Worm (Caenorhabditis elegans) whole organism, L4 larva: Measurements from ENCODE around the gene F47B8.10.
A peak's percentile ranks its signal among the peaks of the same experiment; 100 is the strongest.

Source experiments
- F49E8.2 ChIP-seq: sonication (generic microtip); optimal IDR thresholded peaks from 2 replicates; lab custom pipeline; 2016; ENCODE audit warnings: missing compliant biosample characterization, mild to moderate bottlenecking, missing genetic modification characterization, borderline replicate concordance
- T26A8.4 ChIP-seq: fragments of 200-800 bp; sonication (Bioruptor generic); IDR thresholded peaks from 2 replicates; pipeline ENCODE4 v1.3.6; 2022; ENCODE audit warnings: missing genetic modification characterization, missing compliant biosample characterization
- ZK546.5 ChIP-seq, 2 experiments: sonication (generic microtip); optimal IDR thresholded peaks; 2 replicates each; lab custom pipeline; 2017; ENCODE audit warnings: missing biosample characterization in 2 of 2, missing genetic modification characterization in 2 of 2
- aly-2 ChIP-seq: sonication (generic microtip); optimal IDR thresholded peaks from 2 replicates; lab custom pipeline; 2018; ENCODE audit warnings: missing biosample characterization, missing genetic modification characterization
- arid-1 ChIP-seq: fragments of 200-800 bp; sonication (Bioruptor generic); conservative IDR thresholded peaks from 2 replicates; pipeline ENCODE4 v1.3.6; 2022; ENCODE audit warnings: missing genetic modification reagents, missing genetic modification characterization, missing compliant biosample characterization
- ceh-44 ChIP-seq: fragments of 200-800 bp; sonication (Bioruptor generic); IDR thresholded peaks from 2 replicates; pipeline ENCODE4 v1.3.6; 2022; ENCODE audit warnings: missing genetic modification reagents, missing genetic modification characterization, missing compliant biosample characterization
- ceh-62 ChIP-seq: sonication (generic microtip); optimal IDR thresholded peaks from 2 replicates; lab custom pipeline; 2017; ENCODE audit warnings: missing biosample characterization, missing genetic modification characterization
- ces-1 ChIP-seq: fragments of 150-350 bp; sonication (generic microtip); optimal IDR thresholded peaks from 4 replicates; lab custom pipeline; 2014; ENCODE audit warnings: missing biosample characterization, missing genetic modification reagents, missing genetic modification characterization
- ctbp-1 ChIP-seq: fragments of 200-800 bp; sonication (Bioruptor generic); IDR thresholded peaks from 2 replicates; pipeline ENCODE4 v1.3.6; 2022; ENCODE audit warnings: missing genetic modification reagents, missing genetic modification characterization, missing compliant biosample characterization
- daf-16 ChIP-seq, 3 experiments: sonication (generic microtip); optimal IDR thresholded peaks; 2 replicates each; lab custom pipeline; 2016 to 2017; ENCODE audit warnings: missing genetic modification characterization in 3 of 3, missing genetic modification reagents in 3 of 3, mild to moderate bottlenecking in 2 of 3, missing compliant biosample characterization in 2 of 3, missing biosample characterization in 1 of 3, moderate library complexity in 1 of 3
- daf-8 ChIP-seq: fragments of 200-800 bp; sonication (Bioruptor generic); IDR thresholded peaks from 2 replicates; pipeline ENCODE4 v1.3.6; 2022; ENCODE audit warnings: missing genetic modification characterization, missing compliant biosample characterization
- dmd-6 ChIP-seq: fragments of 200-800 bp; sonication (Bioruptor generic); IDR thresholded peaks from 2 replicates; pipeline ENCODE4 v1.3.6; 2022; ENCODE audit warnings: missing genetic modification reagents, missing genetic modification characterization, missing compliant biosample characterization
- dmd-9 ChIP-seq: fragments of 200-800 bp; sonication (Bioruptor generic); IDR thresholded peaks from 2 replicates; pipeline ENCODE4 v1.3.6; 2022; ENCODE audit warnings: missing genetic modification reagents, missing genetic modification characterization, missing compliant biosample characterization
- duxl-1 ChIP-seq: sonication (generic microtip); optimal IDR thresholded peaks from 2 replicates; lab custom pipeline; 2016; ENCODE audit warnings: mild to moderate bottlenecking, missing genetic modification characterization, moderate library complexity, missing compliant biosample characterization; ENCODE audit not compliant: poor library complexity
- dve-1 ChIP-seq: sonication (generic microtip); optimal IDR thresholded peaks from 2 replicates; lab custom pipeline; 2017; ENCODE audit warnings: antibody characterized with exemption, mild to moderate bottlenecking, missing genetic modification characterization, missing compliant biosample characterization; ENCODE audit not compliant: insufficient read depth
- egl-43 ChIP-seq: fragments of 200-800 bp; sonication (Bioruptor generic); IDR thresholded peaks from 2 replicates; pipeline ENCODE4 v1.3.6; 2022; ENCODE audit warnings: missing genetic modification reagents, missing genetic modification characterization, missing compliant biosample characterization
- fkh-10 ChIP-seq: fragments of 150-350 bp; optimal IDR thresholded peaks from 2 replicates; lab custom pipeline; 2014; ENCODE audit warnings: missing biosample characterization, missing genetic modification reagents, missing genetic modification characterization
- hlh-11 ChIP-seq: fragments of 200-800 bp; sonication (Bioruptor generic); optimal IDR thresholded peaks from 2 replicates; lab custom pipeline; 2018; ENCODE audit warnings: mild to moderate bottlenecking, missing genetic modification characterization, missing compliant biosample characterization
- hlh-30 ChIP-seq: sonication (generic microtip); optimal IDR thresholded peaks from 2 replicates; lab custom pipeline; 2017; ENCODE audit warnings: antibody characterized with exemption, mild to moderate bottlenecking, missing genetic modification characterization, missing compliant biosample characterization; ENCODE audit not compliant: insufficient read depth
- hmg-1.1 ChIP-seq: fragments of 200-800 bp; sonication (Bioruptor generic); IDR thresholded peaks from 2 replicates; pipeline ENCODE4 v1.3.6; 2022; ENCODE audit warnings: missing genetic modification reagents, missing genetic modification characterization, missing compliant biosample characterization
- lim-7 ChIP-seq: fragments of 200-800 bp; sonication (Bioruptor generic); IDR thresholded peaks from 2 replicates; pipeline ENCODE4 v1.3.6; 2022; ENCODE audit warnings: missing genetic modification characterization, missing compliant biosample characterization
- lsy-2 ChIP-seq, 2 experiments: fragments of 150-350 bp in 1 of 2; sonication (generic microtip) in 1 of 2; optimal IDR thresholded peaks; 2 replicates each; lab custom pipeline; 2014 to 2017; ENCODE audit warnings: missing biosample characterization in 2 of 2, missing genetic modification characterization in 2 of 2
- madf-9 ChIP-seq: fragments of 200-800 bp; sonication (Bioruptor generic); conservative IDR thresholded peaks from 2 replicates; pipeline ENCODE4 v1.3.6; 2022; ENCODE audit warnings: missing genetic modification reagents, missing genetic modification characterization, missing compliant biosample characterization
- mdl-1 ChIP-seq, 2 experiments: fragments of 150-350 bp in 1 of 2; sonication (generic microtip) in 1 of 2; optimal IDR thresholded peaks; 2 replicates each; lab custom pipeline; 2014 to 2017; ENCODE audit warnings: missing biosample characterization in 2 of 2, missing genetic modification characterization in 2 of 2
- mep-1 ChIP-seq: fragments of 150-350 bp; sonication (generic microtip); optimal IDR thresholded peaks from 3 replicates; lab custom pipeline; 2014; ENCODE audit warnings: missing biosample characterization, missing genetic modification characterization
- mes-2 ChIP-seq: sonication (generic microtip); optimal IDR thresholded peaks from 2 replicates; lab custom pipeline; 2016; ENCODE audit warnings: missing genotype, mild to moderate bottlenecking, missing genetic modification characterization, missing compliant biosample characterization; ENCODE audit not compliant: poor library complexity, severe bottlenecking
- mxl-3 ChIP-seq: fragments of 200-800 bp; sonication (Bioruptor generic); optimal IDR thresholded peaks from 2 replicates; lab custom pipeline; 2018; ENCODE audit warnings: mild to moderate bottlenecking, missing genetic modification characterization, missing compliant biosample characterization
- nhr-25 ChIP-seq: sonication (generic microtip); optimal IDR thresholded peaks from 2 replicates; lab custom pipeline; 2017; ENCODE audit warnings: missing genetic modification characterization, mild to moderate bottlenecking, missing compliant biosample characterization, antibody characterized with exemption, moderate library complexity, borderline replicate concordance; ENCODE audit not compliant: insufficient read depth
- nhr-41 ChIP-seq: fragments of 200-800 bp; sonication (Bioruptor generic); IDR thresholded peaks from 2 replicates; pipeline ENCODE4 v1.3.6; 2022; ENCODE audit warnings: missing genetic modification reagents, missing genetic modification characterization, missing compliant biosample characterization
- nhr-42 ChIP-seq: fragments of 200-800 bp; sonication (Bioruptor generic); IDR thresholded peaks from 2 replicates; pipeline ENCODE4 v1.3.6; 2022; ENCODE audit warnings: missing genetic modification characterization, missing compliant biosample characterization
- nhr-6 ChIP-seq: fragments of 150-350 bp; optimal IDR thresholded peaks from 2 replicates; lab custom pipeline; 2014; ENCODE audit warnings: missing biosample characterization, missing genetic modification characterization
- pha-4 ChIP-seq, 2 experiments: fragments of 150-350 bp in 1 of 2; fragments of 200-800 bp in 1 of 2; sonication (Bioruptor generic) in 1 of 2; IDR thresholded peaks in 1 of 2; optimal IDR thresholded peaks in 1 of 2; 2 replicates each; pipeline versions ENCODE4 v1.3.6 to Lab custom; 2014 to 2022; ENCODE audit warnings: missing genetic modification characterization in 2 of 2, missing genetic modification reagents in 2 of 2, missing biosample characterization in 1 of 2, missing compliant biosample characterization in 1 of 2
- saeg-2 ChIP-seq: fragments of 200-800 bp; sonication (Bioruptor generic); IDR thresholded peaks from 2 replicates; pipeline ENCODE4 v1.3.6; 2022; ENCODE audit warnings: missing genetic modification reagents, missing genetic modification characterization, missing compliant biosample characterization
- set-16 ChIP-seq: fragments of 200-800 bp; sonication (Bioruptor generic); IDR thresholded peaks from 2 replicates; pipeline ENCODE4 v1.3.6; 2022; ENCODE audit warnings: missing genetic modification reagents, missing genetic modification characterization, missing compliant biosample characterization
- spr-1 ChIP-seq: sonication (generic microtip); optimal IDR thresholded peaks from 2 replicates; lab custom pipeline; 2016; ENCODE audit warnings: mild to moderate bottlenecking, missing genetic modification characterization, missing compliant biosample characterization
- spr-3 ChIP-seq: fragments of 200-800 bp; sonication (Bioruptor generic); optimal IDR thresholded peaks from 2 replicates; lab custom pipeline; 2018; ENCODE audit warnings: mild to moderate bottlenecking, missing genetic modification characterization, missing compliant biosample characterization
- tra-1 ChIP-seq: fragments of 200-800 bp; sonication (Bioruptor generic); IDR thresholded peaks from 2 replicates; pipeline ENCODE4 v1.3.6; 2022; ENCODE audit warnings: missing genetic modification reagents, missing genetic modification characterization, missing compliant biosample characterization
- vab-7 ChIP-seq: fragments of 200-800 bp; sonication (Bioruptor generic); IDR thresholded peaks from 2 replicates; pipeline ENCODE4 v1.3.6; 2022; ENCODE audit warnings: missing genetic modification reagents, missing genetic modification characterization, missing compliant biosample characterization
- zip-2 ChIP-seq: fragments of 150-350 bp; optimal IDR thresholded peaks from 2 replicates; lab custom pipeline; 2014; ENCODE audit warnings: missing biosample characterization, missing genetic modification characterization

The F47B8.10 gene

ce11 chrV:14331477-14331876 is 10.3 kb upstream of the F47B8.10 start, which contains the start of gene F47B8.8:
F47B8.8 (plus strand) TSS chrV:14331733.
- TF ChIP-seq mdl-1 (tag; optimal IDR thresholded peaks at IDR 0.05; lab: Kevin White, UChicago) (peak in 1 of 2 experiments; percentile 13), hmg-1.1 (GFP tag; lab: Robert Waterston, UW) (no peak)
- TF ChIP-seq, all 104 proteins: peak for 1

ce11 chrV:14333116-14333515 is 8.7 kb upstream of the F47B8.10 start, which contains the start of gene srm-4:
srm-4 (plus strand) TSS chrV:14333416.
- TF ChIP-seq zip-2 (tag; lab: Kevin White, UChicago) (no peak), T26A8.4 (GFP tag; lab: Robert Waterston, UW) (no peak)
- TF ChIP-seq, all 104 proteins: peak for 0

DNA sequence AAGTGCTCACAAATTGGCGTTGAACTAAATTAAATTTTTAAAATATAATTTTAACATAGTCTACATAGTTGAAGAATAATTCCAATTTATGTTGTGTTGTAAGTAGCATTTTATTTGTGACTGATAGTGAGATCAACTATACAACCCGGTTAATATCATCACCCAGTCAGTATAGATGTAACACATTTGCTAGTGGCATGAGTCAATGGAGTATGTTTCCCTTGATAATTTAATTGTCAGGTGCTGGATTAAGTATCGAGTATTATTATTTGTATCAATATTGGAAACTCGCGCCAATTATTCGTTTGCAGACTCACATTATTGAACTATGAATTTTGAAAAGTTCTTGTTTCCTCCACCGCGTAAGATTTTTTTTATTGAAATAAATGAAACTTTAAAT is 6.9 kb upstream of the F47B8.10 start, which contains the start of gene srm-5:
srm-5 (plus strand) TSS at position 301 of the 400 bp plus-strand sequence.
- TF ChIP-seq spr-3 (GFP tag; lab: Kevin White, UChicago) (no peak), spr-1 (tag; lab: Kevin White, UChicago) (no peak), set-16 (no peak), daf-16 (GFP tag; optimal IDR thresholded peaks at IDR 0.05; lab: Kevin White, UChicago) (no peak), daf-16 (tag; optimal IDR thresholded peaks at IDR 0.05; lab: Kevin White, UChicago) (no peak)

DNA sequence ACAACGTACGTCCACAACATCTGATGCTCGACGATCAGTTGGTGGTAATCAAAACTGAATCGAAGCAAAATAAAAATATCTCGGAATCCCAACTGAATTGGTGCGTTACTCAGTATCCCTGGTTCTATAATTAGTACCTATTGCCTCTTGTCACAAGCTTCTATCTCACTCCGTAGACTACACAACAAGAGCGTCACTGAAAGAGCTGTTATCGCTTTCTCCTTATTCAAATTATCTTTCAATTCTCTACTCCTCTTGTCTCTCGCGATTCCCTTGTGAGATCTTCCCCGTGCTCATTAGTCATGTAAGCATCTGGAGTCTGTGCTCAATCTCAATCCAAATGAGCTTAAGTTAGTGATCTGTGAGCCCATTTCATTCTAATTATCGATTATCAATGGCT is 5.1 kb upstream of the F47B8.10 start, which contains the start of gene srm-6:
srm-6 (plus strand) TSS at position 301 of the 400 bp plus-strand sequence.
- TF ChIP-seq ceh-62 (no peak), daf-8 (GFP tag; lab: Robert Waterston, UW) (no peak), ctbp-1 (GFP tag; lab: Robert Waterston, UW) (no peak), madf-9 (no peak), aly-2 (tag; lab: Kevin White, UChicago) (no peak), mep-1 (tag; lab: Kevin White, UChicago) (no peak), nhr-6 (tag; lab: Kevin White, UChicago) (no peak), lim-7 (GFP tag; lab: Robert Waterston, UW) (no peak), saeg-2 (GFP tag; lab: Robert Waterston, UW) (no peak)

DNA sequence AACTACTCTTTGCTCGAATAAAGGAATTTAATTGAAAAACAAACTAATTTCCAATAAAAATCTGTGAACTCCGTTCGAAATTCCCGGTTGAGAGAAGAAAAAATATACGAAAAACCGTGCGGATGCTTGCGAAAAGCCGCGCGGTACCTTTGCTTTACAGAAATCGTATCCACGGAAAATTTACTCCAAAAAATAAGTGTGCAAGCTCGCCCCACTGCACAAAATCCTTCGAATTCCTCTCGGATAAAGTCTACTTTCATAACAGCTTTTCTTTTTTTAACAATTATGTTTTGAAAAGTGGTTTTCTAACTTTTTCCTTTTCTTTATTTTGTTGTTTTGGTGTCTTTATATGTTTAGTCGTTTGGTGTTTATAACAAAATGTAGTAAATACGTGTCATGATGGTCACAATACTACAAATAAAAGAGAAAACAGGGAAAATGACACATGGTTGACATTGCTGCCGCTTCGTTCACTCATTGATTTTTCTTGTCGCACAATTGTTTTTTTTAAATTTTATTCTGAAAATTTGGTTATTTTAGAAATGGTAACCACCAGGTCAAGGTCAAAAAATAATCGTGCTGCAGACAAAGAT is 5.6 kb downstream of the F47B8.10 start, which contains the start of gene cept-2:
cept-2 (plus strand) TSS at position 533 of the 593 bp plus-strand sequence.
- peak; percentile 85 for TF ChIP-seq nhr-42 (GFP tag; lab: Robert Waterston, UW)
- TF ChIP-seq lsy-2 (tag; optimal IDR thresholded peaks at IDR 0.05; lab: Kevin White, UChicago): peak; percentile 73 to 95
- no peak for TF ChIP-seq arid-1 (GFP tag; lab: Robert Waterston, UW)
- TF ChIP-seq pha-4 (GFP tag; IDR thresholded peaks at IDR 0.05; lab: Robert Waterston, UW): no peak; the same call in 1 of the 2 replicates
- no peak for TF ChIP-seq pha-4 (tag; optimal IDR thresholded peaks at IDR 0.05; lab: Kevin White, UChicago)
- TF ChIP-seq F49E8.2: peak; percentile 63
- TF ChIP-seq nhr-41 (GFP tag; lab: Robert Waterston, UW): no peak
- TF ChIP-seq vab-7: peak; percentile 79
- peak; percentile 99 for TF ChIP-seq mes-2 (tag; lab: Kevin White, UChicago)
- TF ChIP-seq mdl-1 (tag; optimal IDR thresholded peaks at IDR 0.05; lab: Kevin White, UChicago): peak; percentile 35 to 57
- peak; percentile 74; the same call in 1 of the 2 replicates for TF ChIP-seq ceh-44 (GFP tag; lab: Robert Waterston, UW)
- peak; percentile 92 for TF ChIP-seq duxl-1 (tag; lab: Kevin White, UChicago)
- TF ChIP-seq dve-1 (tag; lab: Kevin White, UChicago): peak; percentile 97
- no peak for TF ChIP-seq ZK546.5 (tag; optimal IDR thresholded peaks at IDR 0.05; lab: Kevin White, UChicago)
- peak; percentile 94 for TF ChIP-seq fkh-10
- peak; percentile 100 for TF ChIP-seq nhr-6 (tag; lab: Kevin White, UChicago)
- TF ChIP-seq dmd-6 (GFP tag; lab: Robert Waterston, UW): peak; percentile 73
- peak; percentile 50 for TF ChIP-seq mxl-3 (GFP tag; lab: Kevin White, UChicago)
- peak; percentile 85 for TF ChIP-seq hlh-11 (tag; lab: Kevin White, UChicago)
- TF ChIP-seq lim-7 (GFP tag; lab: Robert Waterston, UW): no peak
- peak; percentile 76 for TF ChIP-seq spr-1 (tag; lab: Kevin White, UChicago)
- TF ChIP-seq tra-1 (GFP tag; lab: Robert Waterston, UW): peak; percentile 48; the same call in 1 of the 2 replicates
- peak; percentile 38 for TF ChIP-seq ces-1 (GFP tag; lab: Kevin White, UChicago)
- TF ChIP-seq dmd-9 (GFP tag; lab: Robert Waterston, UW): peak; percentile 81
- TF ChIP-seq nhr-25 (tag; lab: Kevin White, UChicago): peak; percentile 15
- peak; percentile 62; the same call in 1 of the 2 replicates for TF ChIP-seq egl-43
- peak; percentile 80 for TF ChIP-seq hlh-30
